Worm (Caenorhabditis elegans) whole organism, L2 larva: ENCODE measurements around the gene agr-1.

Experiments
- C34F6.9 ChIP-seq: fragments of 150-350 bp; optimal IDR thresholded peaks from 2 replicates; lab custom pipeline; 2014; ENCODE audit warnings: missing biosample characterization, missing genetic modification characterization
- F13H6.1 ChIP-seq: sonication (generic microtip); optimal IDR thresholded peaks from 2 replicates; lab custom pipeline; 2016; ENCODE audit warnings: missing genetic modification characterization, missing compliant biosample characterization
- R02D3.7 ChIP-seq: fragments of 150-350 bp; optimal IDR thresholded peaks from 2 replicates; lab custom pipeline; 2014; ENCODE audit warnings: missing biosample characterization, missing genetic modification characterization
- Y55F3AM.14 ChIP-seq: fragments of 200-800 bp; sonication (Bioruptor generic); optimal IDR thresholded peaks from 2 replicates; lab custom pipeline; 2018; ENCODE audit warnings: mild to moderate bottlenecking, missing genetic modification characterization, missing compliant biosample characterization
- ZK546.5 ChIP-seq: sonication (generic microtip); optimal IDR thresholded peaks from 2 replicates; lab custom pipeline; 2017; ENCODE audit warnings: missing biosample characterization, missing genetic modification characterization
- alr-1 ChIP-seq: fragments of 150-350 bp; optimal IDR thresholded peaks from 2 replicates; lab custom pipeline; 2014; ENCODE audit warnings: missing biosample characterization, missing genetic modification characterization
- aly-2 ChIP-seq: fragments of 150-350 bp; optimal IDR thresholded peaks from 2 replicates; lab custom pipeline; 2014; ENCODE audit warnings: missing biosample characterization, missing genetic modification characterization
- ama-1 ChIP-seq: fragments of 150-350 bp; optimal IDR thresholded peaks from 2 replicates; lab custom pipeline; 2018; ENCODE audit warnings: inconsistent platforms
- ceh-16 ChIP-seq: fragments of 150-350 bp; optimal IDR thresholded peaks from 2 replicates; lab custom pipeline; 2014; ENCODE audit warnings: missing biosample characterization, missing genetic modification characterization
- ceh-82 ChIP-seq: fragments of 150-350 bp; optimal IDR thresholded peaks from 2 replicates; lab custom pipeline; 2014; ENCODE audit warnings: missing biosample characterization, missing genetic modification characterization
- crh-2 ChIP-seq: sonication (generic microtip); optimal IDR thresholded peaks from 2 replicates; lab custom pipeline; 2017; ENCODE audit warnings: missing biosample characterization, missing genetic modification characterization
- dmd-4 ChIP-seq: sonication (generic microtip); optimal IDR thresholded peaks from 2 replicates; lab custom pipeline; 2017; ENCODE audit warnings: missing biosample characterization, missing genetic modification characterization
- egl-27 ChIP-seq: sonication (generic microtip); optimal IDR thresholded peaks from 3 replicates; lab custom pipeline; 2017; ENCODE audit warnings: missing biosample characterization, missing genetic modification reagents, missing genetic modification characterization
- elt-1 ChIP-seq: fragments of 150-350 bp; optimal IDR thresholded peaks from 2 replicates; lab custom pipeline; 2014; ENCODE audit warnings: missing biosample characterization, missing genetic modification characterization
- elt-3 ChIP-seq: sonication (generic microtip); optimal IDR thresholded peaks from 2 replicates; lab custom pipeline; 2017; ENCODE audit warnings: missing biosample characterization, missing genetic modification characterization
- lin-39 ChIP-seq: fragments of 150-350 bp; optimal IDR thresholded peaks from 2 replicates; lab custom pipeline; 2014; ENCODE audit warnings: missing biosample characterization, missing genetic modification reagents, missing genetic modification characterization
- lsy-2 ChIP-seq, 2 experiments: fragments of 150-350 bp in 1 of 2; sonication (generic microtip) in 1 of 2; optimal IDR thresholded peaks; 2 replicates each; lab custom pipeline; 2014 to 2017; ENCODE audit warnings: missing biosample characterization in 2 of 2, missing genetic modification characterization in 2 of 2
- mab-5 ChIP-seq: fragments of 150-350 bp; optimal IDR thresholded peaks from 2 replicates; lab custom pipeline; 2014; ENCODE audit warnings: missing biosample characterization, missing genetic modification characterization
- mbf-1 ChIP-seq: sonication (generic microtip); optimal IDR thresholded peaks from 2 replicates; lab custom pipeline; 2017; ENCODE audit warnings: missing biosample characterization, missing genetic modification characterization
- mdl-1 ChIP-seq, 2 experiments: fragments of 150-350 bp in 1 of 2; sonication (generic microtip) in 1 of 2; optimal IDR thresholded peaks; 2 replicates each; lab custom pipeline; 2017; ENCODE audit warnings: missing biosample characterization in 2 of 2, missing genetic modification characterization in 2 of 2
- nhr-10 ChIP-seq: sonication (generic microtip); optimal IDR thresholded peaks from 2 replicates; lab custom pipeline; 2017; ENCODE audit warnings: missing biosample characterization, missing genetic modification characterization
- nhr-11 ChIP-seq: fragments of 150-350 bp; optimal IDR thresholded peaks from 2 replicates; lab custom pipeline; 2014; ENCODE audit warnings: missing biosample characterization, missing genetic modification characterization
- nhr-12 ChIP-seq: fragments of 150-350 bp; optimal IDR thresholded peaks from 2 replicates; lab custom pipeline; 2014; ENCODE audit warnings: missing biosample characterization, missing genetic modification characterization
- nhr-129 ChIP-seq: fragments of 150-350 bp; optimal IDR thresholded peaks from 2 replicates; lab custom pipeline; 2014; ENCODE audit warnings: missing biosample characterization, missing genetic modification characterization
- nhr-21 ChIP-seq: fragments of 150-350 bp; optimal IDR thresholded peaks from 2 replicates; lab custom pipeline; 2014; ENCODE audit warnings: missing biosample characterization, missing genetic modification characterization
- nhr-23 ChIP-seq: fragments of 150-350 bp; optimal IDR thresholded peaks from 2 replicates; lab custom pipeline; 2014; ENCODE audit warnings: missing biosample characterization, missing genetic modification reagents, missing genetic modification characterization
- nhr-25 ChIP-seq: fragments of 150-350 bp; sonication (generic microtip); optimal IDR thresholded peaks from 3 replicates; lab custom pipeline; 2014; ENCODE audit warnings: missing biosample characterization, missing genetic modification characterization
- nhr-6 ChIP-seq: fragments of 150-350 bp; optimal IDR thresholded peaks from 2 replicates; lab custom pipeline; 2014; ENCODE audit warnings: missing biosample characterization, missing genetic modification characterization
- nhr-77 ChIP-seq: fragments of 150-350 bp; optimal IDR thresholded peaks from 2 replicates; lab custom pipeline; 2014; ENCODE audit warnings: missing biosample characterization, missing genetic modification characterization
- peb-1 ChIP-seq: fragments of 150-350 bp; optimal IDR thresholded peaks from 2 replicates; lab custom pipeline; 2014; ENCODE audit warnings: missing biosample characterization, missing genetic modification characterization
- sem-4 ChIP-seq: fragments of 150-350 bp; optimal IDR thresholded peaks from 2 replicates; lab custom pipeline; 2014; ENCODE audit warnings: missing biosample characterization, missing genetic modification reagents, missing genetic modification characterization
- skn-1 ChIP-seq: sonication (generic microtip); optimal IDR thresholded peaks from 2 replicates; lab custom pipeline; 2017; ENCODE audit warnings: missing biosample characterization, missing genetic modification characterization
- sma-3 ChIP-seq: sonication (generic microtip); optimal IDR thresholded peaks from 2 replicates; lab custom pipeline; 2016; ENCODE audit warnings: missing genetic modification reagents, missing genetic modification characterization, missing compliant biosample characterization
- sma-9 ChIP-seq, 2 experiments: fragments of 150-350 bp in 1 of 2; sonication (generic microtip) in 1 of 2; optimal IDR thresholded peaks; 2 replicates each; lab custom pipeline; 2014 to 2016; ENCODE audit warnings: missing genetic modification characterization in 2 of 2, mild to moderate bottlenecking in 1 of 2, missing biosample characterization in 1 of 2, missing compliant biosample characterization in 1 of 2, missing genetic modification reagents in 1 of 2, moderate library complexity in 1 of 2
- snpc-4 ChIP-seq: fragments of 150-350 bp; optimal IDR thresholded peaks from 2 replicates; lab custom pipeline; 2014; ENCODE audit warnings: missing biosample characterization, missing genetic modification characterization
- unc-39 ChIP-seq: fragments of 150-350 bp; optimal IDR thresholded peaks from 2 replicates; lab custom pipeline; 2014; ENCODE audit warnings: missing biosample characterization, missing genetic modification characterization
- unc-55 ChIP-seq: fragments of 150-350 bp; sonication (generic microtip); optimal IDR thresholded peaks from 3 replicates; lab custom pipeline; 2014; ENCODE audit warnings: missing biosample characterization, missing genetic modification reagents, missing genetic modification characterization
- unc-62 ChIP-seq: fragments of 150-350 bp; optimal IDR thresholded peaks from 2 replicates; lab custom pipeline; 2014; ENCODE audit warnings: missing biosample characterization, missing genetic modification reagents, missing genetic modification characterization
- zag-1 ChIP-seq: fragments of 150-350 bp; optimal IDR thresholded peaks from 2 replicates; lab custom pipeline; 2014; ENCODE audit warnings: missing biosample characterization, missing genetic modification characterization
- ztf-1 ChIP-seq: fragments of 200-800 bp; sonication (Bioruptor generic); conservative IDR thresholded peaks from 2 replicates; pipeline ENCODE4 v1.3.6; 2022; ENCODE audit warnings: missing genetic modification characterization, missing compliant biosample characterization
- ztf-11 ChIP-seq: sonication (generic microtip); optimal IDR thresholded peaks from 2 replicates; lab custom pipeline; 2017; ENCODE audit warnings: missing biosample characterization, missing genetic modification characterization
- ztf-4 ChIP-seq: fragments of 150-350 bp; optimal IDR thresholded peaks from 2 replicates; lab custom pipeline; 2014; ENCODE audit warnings: missing biosample characterization, missing genetic modification characterization

The agr-1 gene

DNA sequence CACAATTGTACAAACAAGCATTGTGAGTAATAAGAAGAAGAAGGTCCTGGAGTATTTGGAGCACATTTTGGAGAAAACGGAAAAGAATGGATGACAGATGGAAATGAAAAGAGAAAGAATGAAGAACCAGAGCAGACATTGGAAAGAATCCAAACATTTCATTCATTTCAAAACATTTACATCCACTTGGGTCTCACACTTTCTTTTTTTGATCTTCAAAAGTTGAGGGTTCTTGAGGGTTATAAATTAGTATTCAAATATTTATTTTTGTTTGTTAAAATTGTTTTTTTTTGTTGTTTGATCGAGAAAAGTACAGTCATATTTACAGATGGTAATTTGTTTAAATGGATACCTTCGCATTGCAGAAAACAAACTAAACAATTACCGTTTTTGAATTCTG is 41.3 kb downstream of the agr-1 start, which contains the start of gene T14B4.9:
TSS of gene T14B4.9 (minus strand) at position 101 of the 400 bp plus-strand sequence.
- TF ChIP-seq mab-5 (tag; lab: Kevin White, UChicago) (no peak), zag-1 (tag; lab: Kevin White, UChicago) (no peak), unc-39 (tag; lab: Kevin White, UChicago) (no peak), nhr-11 (tag; lab: Kevin White, UChicago) (no peak), ZK546.5 (tag; lab: Kevin White, UChicago) (no peak), mbf-1 (tag; lab: Kevin White, UChicago) (no peak), F13H6.1 (tag; lab: Kevin White, UChicago) (no peak), nhr-12 (tag; lab: Kevin White, UChicago) (no peak)

DNA sequence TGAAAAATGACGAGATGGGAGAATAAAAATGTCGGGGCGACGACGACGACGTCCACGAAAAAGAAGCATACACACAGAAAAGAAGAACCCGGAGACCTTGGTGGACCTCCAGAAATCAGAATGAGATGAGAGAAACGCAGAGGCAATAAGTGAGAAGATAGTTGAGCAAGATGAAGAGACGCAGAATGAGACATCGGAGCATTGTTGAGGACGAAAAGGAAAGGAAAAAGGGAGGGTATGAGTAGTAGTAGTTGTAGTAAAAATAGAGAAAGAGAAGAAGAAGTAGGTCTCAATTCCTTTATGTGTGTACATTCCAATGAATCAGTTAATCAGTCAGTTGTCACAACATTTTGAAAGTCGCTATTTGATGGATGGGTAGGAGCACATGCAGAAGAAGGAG is 45.6 kb downstream of the agr-1 start, which contains the start of gene T14B4.8:
TSS of gene T14B4.8 (minus strand) at position 60 of the 400 bp plus-strand sequence.
- TF ChIP-seq nhr-10 (tag; lab: Kevin White, UChicago) (no peak), sma-3 (GFP tag; lab: Kevin White, UChicago) (no peak), nhr-129 (peak; percentile 18), mab-5 (tag; lab: Kevin White, UChicago) (no peak), ztf-11 (tag; lab: Kevin White, UChicago) (no peak), ztf-4 (tag; lab: Kevin White, UChicago) (no peak), ztf-1 (no peak), nhr-12 (tag; lab: Kevin White, UChicago) (no peak), R02D3.7 (tag; lab: Kevin White, UChicago) (no peak), sma-9 (GFP tag; optimal IDR thresholded peaks at IDR 0.05; lab: Kevin White, UChicago) (no peak), sma-9 (tag; optimal IDR thresholded peaks at IDR 0.05; lab: Kevin White, UChicago) (no peak), nhr-21 (tag; lab: Kevin White, UChicago) (no peak), lsy-2 (tag; optimal IDR thresholded peaks at IDR 0.05; lab: Kevin White, UChicago) (peak in 1 of 2 experiments; percentile 8), nhr-6 (tag; lab: Kevin White, UChicago) (no peak), crh-2 (tag; lab: Kevin White, UChicago) (no peak), ZK546.5 (tag; lab: Kevin White, UChicago) (no peak), peb-1 (no peak), elt-3 (tag; lab: Kevin White, UChicago) (no peak), nhr-77 (tag; lab: Kevin White, UChicago) (no peak), alr-1 (tag; lab: Kevin White, UChicago) (no peak), unc-55 (GFP tag; lab: Kevin White, UChicago) (peak; percentile 51), ceh-16 (tag; lab: Kevin White, UChicago) (no peak), snpc-4 (tag; lab: Kevin White, UChicago) (peak; percentile 4), aly-2 (tag; lab: Kevin White, UChicago) (no peak), mdl-1 (tag; optimal IDR thresholded peaks at IDR 0.05; lab: Kevin White, UChicago) (no peak), dmd-4 (tag; lab: Kevin White, UChicago) (no peak), lin-39 (tag; lab: Kevin White, UChicago) (no peak), ceh-82 (tag; lab: Kevin White, UChicago) (no peak), unc-39 (tag; lab: Kevin White, UChicago) (no peak), ama-1 (lab: Kevin White, UChicago) (no peak), nhr-25 (tag; lab: Kevin White, UChicago) (no peak), C34F6.9 (tag; lab: Kevin White, UChicago) (peak; percentile 45), zag-1 (tag; lab: Kevin White, UChicago) (peak; percentile 23), nhr-23 (tag; lab: Kevin White, UChicago) (no peak), egl-27 (tag; lab: Kevin White, UChicago) (no peak), skn-1 (tag; lab: Kevin White, UChicago) (no peak), mbf-1 (tag; lab: Kevin White, UChicago) (no peak), sem-4 (no peak), Y55F3AM.14 (GFP tag; lab: Kevin White, UChicago) (no peak), unc-62 (GFP tag; lab: Kevin White, UChicago) (no peak), elt-1 (no peak)
- TF ChIP-seq, all 48 proteins: peak for 6
